Worm (Caenorhabditis elegans): ENCODE measurements around the gene C02G6.3.
A peak's percentile ranks its signal among the peaks of the same experiment; 100 is the strongest.

Gene C02G6.3

DNA sequence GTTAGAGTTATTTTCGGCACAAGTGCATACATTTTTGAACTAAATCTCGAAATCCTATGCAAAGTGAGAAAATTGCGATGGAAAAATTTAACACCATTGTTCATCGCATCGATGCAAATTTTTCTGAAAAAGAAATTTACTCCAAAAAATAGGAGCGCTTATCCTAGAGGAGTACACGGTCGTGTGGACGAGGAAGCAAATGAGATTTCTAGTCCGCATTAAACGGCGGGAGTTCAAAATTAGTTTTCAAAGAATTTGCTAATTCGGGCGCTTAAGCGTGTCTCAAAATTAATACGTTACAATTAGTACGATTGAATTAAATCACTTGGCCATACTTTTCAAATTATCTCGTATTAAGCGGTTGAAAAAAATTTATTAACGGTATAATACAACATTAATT, 37.5 kb downstream of the C02G6.3 start, which contains the start of gene lrpr-1:
lrpr-1 (minus strand) TSS at position 185 of the 400 bp plus-strand sequence.
- TF ChIP-seq C06A6.2 (GFP tag; conservative IDR thresholded peaks at IDR 0.05): 0 out of 2 replicates have a peak, but pooled peaks have one; percentile 42
- no peak for TF ChIP-seq egl-44 (GFP tag; IDR thresholded peaks at IDR 0.05)
- no peak for TF ChIP-seq nfya-2 (GFP tag; IDR thresholded peaks at IDR 0.05)
- no peak for TF ChIP-seq ztf-6 (GFP tag; IDR thresholded peaks at IDR 0.05)
- no peak for TF ChIP-seq ztf-25 (GFP tag; IDR thresholded peaks at IDR 0.05)
- TF ChIP-seq tbp1 (GFP tag; optimal IDR thresholded peaks at IDR 0.05): no peak
- no peak for TF ChIP-seq sdz-38 (tag; optimal IDR thresholded peaks at IDR 0.05)
- TF ChIP-seq lin-54 (GFP tag; optimal IDR thresholded peaks at IDR 0.05): peak; percentile 99
- TF ChIP-seq Y53G8AR.9 (GFP tag; conservative IDR thresholded peaks at IDR 0.05): no peak
- no peak for TF ChIP-seq tlf-1 (GFP tag; optimal IDR thresholded peaks at IDR 0.05)
- TF ChIP-seq egrh-3 (GFP tag; IDR thresholded peaks at IDR 0.05): no peak
- TF ChIP-seq sea-2 (GFP tag; IDR thresholded peaks at IDR 0.05): 0 out of 2 replicates have a peak, but pooled peaks have one; percentile 34
- TF ChIP-seq mcd-1 (GFP tag; IDR thresholded peaks at IDR 0.05): no peak; the same call in 1 of the 2 replicates
- TF ChIP-seq T07F8.4 (tag; optimal IDR thresholded peaks at IDR 0.05): no peak
- TF ChIP-seq ets-4 (GFP tag; optimal IDR thresholded peaks at IDR 0.05): no peak
- TF ChIP-seq tbx-9 (tag; optimal IDR thresholded peaks at IDR 0.05; ENCODE audit: borderline replicate concordance): no peak
- no peak for TF ChIP-seq B0261.1 (tag; optimal IDR thresholded peaks at IDR 0.05)
- TF ChIP-seq cebp-1 (GFP tag; IDR thresholded peaks at IDR 0.05): no peak
- TF ChIP-seq cebp-1 (tag; optimal IDR thresholded peaks at IDR 0.05): no peak
- no peak for TF ChIP-seq Y95B8A.8 (GFP tag; IDR thresholded peaks at IDR 0.05)
- no peak for TF ChIP-seq repo-1 (tag; optimal IDR thresholded peaks at IDR 0.05)
- TF ChIP-seq D2030.7 (GFP tag; IDR thresholded peaks at IDR 0.05): no peak
- no peak for TF ChIP-seq ztf-3 (GFP tag; optimal IDR thresholded peaks at IDR 0.05)
- peak; percentile 12 for TF ChIP-seq B0035.1 (tag; optimal IDR thresholded peaks at IDR 0.05)
- TF ChIP-seq Y79H2A.3 (GFP tag; conservative IDR thresholded peaks at IDR 0.05): no peak
- no peak for TF ChIP-seq ceh-79 (tag; optimal IDR thresholded peaks at IDR 0.05)
- TF ChIP-seq ceh-100 (GFP tag; IDR thresholded peaks at IDR 0.05): peak; percentile 67
- peak; percentile 87 for TF ChIP-seq zim-3 (tag; optimal IDR thresholded peaks at IDR 0.05)
- no peak for TF ChIP-seq F55B11.4 (tag; optimal IDR thresholded peaks at IDR 0.05; ENCODE audit: borderline replicate concordance, insufficient read depth)
- TF ChIP-seq let-526 (GFP tag; IDR thresholded peaks at IDR 0.05): 0 out of 2 replicates have a peak, but pooled peaks have one; percentile 56
- no peak for TF ChIP-seq hlh-12 (tag; optimal IDR thresholded peaks at IDR 0.05)
- no peak for TF ChIP-seq snpc-1.1 (tag; optimal IDR thresholded peaks at IDR 0.05; ENCODE audit: insufficient read depth)
- peak; percentile 96 for TF ChIP-seq ZK185.1 (tag; optimal IDR thresholded peaks at IDR 0.05; ENCODE audit: poor library complexity, severe bottlenecking)
- no peak for TF ChIP-seq F52B5.7 (tag; optimal IDR thresholded peaks at IDR 0.05)
- TF ChIP-seq nhr-120 (GFP tag; IDR thresholded peaks at IDR 0.05): no peak
- peak; percentile 65 for TF ChIP-seq xnd-1 (tag; optimal IDR thresholded peaks at IDR 0.05)
- peak; percentile 85 for TF ChIP-seq madf-6 (GFP tag; IDR thresholded peaks at IDR 0.05)
- peak; percentile 79 for TF ChIP-seq efl-1 (GFP tag; optimal IDR thresholded peaks at IDR 0.05)
- peak; percentile 71 for TF ChIP-seq attf-3 (GFP tag; conservative IDR thresholded peaks at IDR 0.05)
- no peak for TF ChIP-seq lsy-27 (tag; optimal IDR thresholded peaks at IDR 0.05; ENCODE audit: borderline replicate concordance, insufficient read depth)
- TF ChIP-seq madf-3 (GFP tag; IDR thresholded peaks at IDR 0.05): peak; percentile 87
- no peak for TF ChIP-seq chd-7 (tag; optimal IDR thresholded peaks at IDR 0.05)
- TF ChIP-seq nhr-179 (tag; optimal IDR thresholded peaks at IDR 0.05): no peak
- TF ChIP-seq nhr-90 (tag; optimal IDR thresholded peaks at IDR 0.05): no peak
- no peak for TF ChIP-seq die-1 (tag; optimal IDR thresholded peaks at IDR 0.05)
- TF ChIP-seq pha-4 (tag; optimal IDR thresholded peaks at IDR 0.05): no peak
- peak; percentile 42 for TF ChIP-seq snpc-3.4 (tag; optimal IDR thresholded peaks at IDR 0.05)
- TF ChIP-seq F57C9.4 (tag; optimal IDR thresholded peaks at IDR 0.05): peak; percentile 14
- no peak for TF ChIP-seq atf-7 (tag; optimal IDR thresholded peaks at IDR 0.05)

All from whole organism, young adult.